Worm (Caenorhabditis elegans) whole organism, L1 larva: Measurements from ENCODE around the gene F53E10.6.

Experiments used
- C04F5.9 ChIP-seq: sonication (generic microtip); optimal IDR thresholded peaks from 2 replicates; lab custom pipeline; 2016; ENCODE audit warnings: missing genetic modification characterization, missing compliant biosample characterization
- Y116A8C.19 ChIP-seq: sonication (generic microtip); optimal IDR thresholded peaks from 2 replicates; lab custom pipeline; 2016; ENCODE audit warnings: missing compliant biosample characterization, missing genetic modification characterization, borderline replicate concordance
- alr-1 ChIP-seq: fragments of 200-800 bp; sonication (Bioruptor generic); optimal IDR thresholded peaks from 2 replicates; lab custom pipeline; 2018; ENCODE audit warnings: borderline replicate concordance, mild to moderate bottlenecking, missing genetic modification characterization, missing compliant biosample characterization
- ama-1 ChIP-seq: fragments of 150-350 bp; optimal IDR thresholded peaks from 2 replicates; lab custom pipeline; 2014
- ceh-8 ChIP-seq: fragments of 200-800 bp; sonication (Bioruptor generic); optimal IDR thresholded peaks from 2 replicates; lab custom pipeline; 2018; ENCODE audit warnings: mild to moderate bottlenecking, missing genetic modification characterization, moderate library complexity, missing compliant biosample characterization
- dsc-1 ChIP-seq: sonication (generic microtip); optimal IDR thresholded peaks from 2 replicates; lab custom pipeline; 2016; ENCODE audit warnings: mild to moderate bottlenecking, missing genetic modification characterization, missing compliant biosample characterization
- efl-1 ChIP-seq, 4 experiments: fragments of 150-350 bp; optimal IDR thresholded peaks in 3 of 4; peaks in 1 of 4; 1 replicate in 1 of 4; 2 replicates in 3 of 4; lab custom pipeline; 2014; ENCODE audit warnings: missing biosample characterization in 2 of 4, missing genetic modification characterization in 2 of 4, missing genetic modification reagents in 2 of 4
- efl-3 ChIP-seq: fragments of 200-800 bp; sonication (Bioruptor generic); optimal IDR thresholded peaks from 2 replicates; lab custom pipeline; 2018; ENCODE audit warnings: mild to moderate bottlenecking, missing genetic modification characterization, missing compliant biosample characterization
- egl-13 ChIP-seq: sonication (generic microtip); optimal IDR thresholded peaks from 2 replicates; lab custom pipeline; 2016; ENCODE audit warnings: missing genotype, missing genetic modification reagents, missing genetic modification characterization, missing compliant biosample characterization
- egl-27 ChIP-seq, 2 experiments: fragments of 150-350 bp in 1 of 2; sonication (generic microtip); optimal IDR thresholded peaks; 3 replicates each; lab custom pipeline; 2017 to 2018; ENCODE audit warnings: missing biosample characterization in 2 of 2, missing genetic modification characterization in 2 of 2, missing genetic modification reagents in 2 of 2
- elt-3 ChIP-seq, 6 experiments: fragments of 150-350 bp in 1 of 6; sonication (generic microtip); optimal IDR thresholded peaks; 2 replicates each; lab custom pipeline; 2017 to 2018; ENCODE audit warnings: missing biosample characterization in 6 of 6, missing genetic modification characterization in 6 of 6, inconsistent platforms in 1 of 6
- ets-5 ChIP-seq: fragments of 200-800 bp; sonication (Bioruptor generic); IDR thresholded peaks from 2 replicates; pipeline ENCODE4 v1.3.6; 2022; ENCODE audit warnings: missing genetic modification characterization, missing compliant biosample characterization
- fkh-10 ChIP-seq: sonication (generic microtip); optimal IDR thresholded peaks from 2 replicates; lab custom pipeline; 2017; ENCODE audit warnings: missing biosample characterization, missing genetic modification reagents, missing genetic modification characterization
- fkh-8 ChIP-seq: sonication (generic microtip); optimal IDR thresholded peaks from 2 replicates; lab custom pipeline; 2016; ENCODE audit warnings: mild to moderate bottlenecking, missing genetic modification characterization, missing compliant biosample characterization
- fos-1 ChIP-seq: fragments of 150-350 bp; optimal IDR thresholded peaks from 2 replicates; lab custom pipeline; 2014; ENCODE audit warnings: missing biosample characterization, missing genetic modification characterization
- grh-1 ChIP-seq: fragments of 200-800 bp; sonication (Bioruptor generic); IDR thresholded peaks from 2 replicates; pipeline ENCODE4 v1.3.6; 2022; ENCODE audit warnings: missing genetic modification reagents, missing genetic modification characterization, missing compliant biosample characterization
- hlh-17 ChIP-seq: fragments of 200-800 bp; sonication (Bioruptor generic); optimal IDR thresholded peaks from 2 replicates; lab custom pipeline; 2018; ENCODE audit warnings: missing genetic modification characterization, mild to moderate bottlenecking, missing compliant biosample characterization, moderate library complexity, borderline replicate concordance
- hlh-4 ChIP-seq: sonication (generic microtip); optimal IDR thresholded peaks from 2 replicates; lab custom pipeline; 2016; ENCODE audit warnings: mild to moderate bottlenecking, missing genetic modification characterization, missing compliant biosample characterization
- hpl-2 ChIP-seq: fragments of 150-350 bp; optimal IDR thresholded peaks from 2 replicates; lab custom pipeline; 2014; ENCODE audit warnings: missing biosample characterization, missing genetic modification reagents, missing genetic modification characterization
- irx-1 ChIP-seq: sonication (generic microtip); optimal IDR thresholded peaks from 2 replicates; lab custom pipeline; 2016; ENCODE audit warnings: missing genetic modification characterization, missing compliant biosample characterization
- isw-1 ChIP-seq: fragments of 200-800 bp; sonication (Bioruptor generic); IDR thresholded peaks from 2 replicates; pipeline ENCODE4 v1.3.6; 2022; ENCODE audit warnings: missing genetic modification characterization, missing compliant biosample characterization
- lin-15B ChIP-seq: fragments of 150-350 bp; sonication (generic microtip); optimal IDR thresholded peaks from 3 replicates; lab custom pipeline; 2014; ENCODE audit warnings: missing biosample characterization, missing genetic modification characterization
- lin-35 ChIP-seq, 2 experiments: fragments of 150-350 bp; optimal IDR thresholded peaks; 2 replicates each; lab custom pipeline; 2014; ENCODE audit warnings: missing biosample characterization in 2 of 2, missing genetic modification characterization in 2 of 2, missing genetic modification reagents in 2 of 2
- lir-3 ChIP-seq: sonication (generic microtip); optimal IDR thresholded peaks from 2 replicates; lab custom pipeline; 2016; ENCODE audit warnings: mild to moderate bottlenecking, missing genetic modification characterization, moderate library complexity, missing compliant biosample characterization; ENCODE audit not compliant: poor library complexity
- mab-9 ChIP-seq: fragments of 200-800 bp; sonication (Bioruptor generic); IDR thresholded peaks from 2 replicates; pipeline ENCODE4 v1.3.6; 2022; ENCODE audit warnings: missing genetic modification reagents, missing genetic modification characterization, missing compliant biosample characterization
- mdl-1 ChIP-seq, 2 experiments: fragments of 150-350 bp; optimal IDR thresholded peaks; 2 replicates each; lab custom pipeline; 2014 to 2017; ENCODE audit warnings: missing biosample characterization in 2 of 2, missing genetic modification characterization in 2 of 2, inconsistent platforms in 1 of 2
- mep-1 ChIP-seq: fragments of 150-350 bp; optimal IDR thresholded peaks from 2 replicates; lab custom pipeline; 2014; ENCODE audit warnings: missing biosample characterization, missing genetic modification characterization
- nhr-11 ChIP-seq: fragments of 150-350 bp; optimal IDR thresholded peaks from 2 replicates; lab custom pipeline; 2014; ENCODE audit warnings: missing biosample characterization, missing genetic modification characterization
- nhr-20 ChIP-seq: sonication (generic microtip); optimal IDR thresholded peaks from 2 replicates; lab custom pipeline; 2016; ENCODE audit warnings: mild to moderate bottlenecking, missing genetic modification characterization, missing compliant biosample characterization
- nhr-237 ChIP-seq: fragments of 150-350 bp; optimal IDR thresholded peaks from 2 replicates; lab custom pipeline; 2014; ENCODE audit warnings: missing biosample characterization, missing genetic modification characterization
- nhr-28 ChIP-seq: fragments of 150-350 bp; optimal IDR thresholded peaks from 2 replicates; lab custom pipeline; 2014; ENCODE audit warnings: missing biosample characterization, missing genetic modification characterization
- nhr-71 ChIP-seq: sonication (generic microtip); optimal IDR thresholded peaks from 2 replicates; lab custom pipeline; 2016; ENCODE audit warnings: mild to moderate bottlenecking, missing genetic modification characterization, moderate library complexity, missing compliant biosample characterization
- nhr-77 ChIP-seq: fragments of 150-350 bp; optimal IDR thresholded peaks from 2 replicates; lab custom pipeline; 2014; ENCODE audit warnings: missing biosample characterization, missing genetic modification characterization
- nhr-84 ChIP-seq: sonication (generic microtip); optimal IDR thresholded peaks from 2 replicates; lab custom pipeline; 2017; ENCODE audit warnings: missing biosample characterization, missing genetic modification characterization
- nhr-90 ChIP-seq: sonication (generic microtip); optimal IDR thresholded peaks from 2 replicates; lab custom pipeline; 2016; ENCODE audit warnings: mild to moderate bottlenecking, missing genetic modification characterization, missing compliant biosample characterization; ENCODE audit not compliant: poor library complexity
- pag-3 ChIP-seq: sonication (generic microtip); optimal IDR thresholded peaks from 2 replicates; lab custom pipeline; 2017; ENCODE audit warnings: missing genetic modification characterization, mild to moderate bottlenecking, missing compliant biosample characterization, antibody characterized with exemption, borderline replicate concordance; ENCODE audit not compliant: insufficient read depth
- rnt-1 ChIP-seq: sonication (generic microtip); optimal IDR thresholded peaks from 2 replicates; lab custom pipeline; 2016; ENCODE audit warnings: mild to moderate bottlenecking, missing genetic modification characterization, moderate library complexity, missing compliant biosample characterization
- snpc-4 ChIP-seq: fragments of 150-350 bp; optimal IDR thresholded peaks from 2 replicates; lab custom pipeline; 2014; ENCODE audit warnings: missing biosample characterization, missing genetic modification characterization
- snu-23 ChIP-seq: sonication (generic microtip); optimal IDR thresholded peaks from 2 replicates; lab custom pipeline; 2016; ENCODE audit warnings: missing genetic modification characterization, missing compliant biosample characterization
- sox-4 ChIP-seq: sonication (generic microtip); optimal IDR thresholded peaks from 2 replicates; lab custom pipeline; 2016; ENCODE audit warnings: missing genetic modification characterization, missing compliant biosample characterization
- sptf-1 ChIP-seq: fragments of 150-350 bp; optimal IDR thresholded peaks from 2 replicates; lab custom pipeline; 2014; ENCODE audit warnings: missing biosample characterization, missing genetic modification characterization
- sup-37 ChIP-seq: fragments of 200-800 bp; sonication (Bioruptor generic); optimal IDR thresholded peaks from 2 replicates; lab custom pipeline; 2018; ENCODE audit warnings: mild to moderate bottlenecking, missing genetic modification characterization, missing compliant biosample characterization
- swsn-7 ChIP-seq: sonication (generic microtip); optimal IDR thresholded peaks from 2 replicates; lab custom pipeline; 2016; ENCODE audit warnings: missing genetic modification characterization, missing compliant biosample characterization
- tbx-2 ChIP-seq: sonication (generic microtip); optimal IDR thresholded peaks from 2 replicates; lab custom pipeline; 2016; ENCODE audit warnings: missing genetic modification characterization, missing compliant biosample characterization
- tlp-1 ChIP-seq: fragments of 150-350 bp; optimal IDR thresholded peaks from 2 replicates; lab custom pipeline; 2014; ENCODE audit warnings: missing biosample characterization, missing genetic modification characterization
- unc-130 ChIP-seq: fragments of 150-350 bp; optimal IDR thresholded peaks from 2 replicates; lab custom pipeline; 2017; ENCODE audit warnings: missing biosample characterization, missing genetic modification characterization, inconsistent platforms
- unc-30 ChIP-seq: sonication (generic microtip); optimal IDR thresholded peaks from 2 replicates; lab custom pipeline; 2017; ENCODE audit warnings: missing biosample characterization, missing genetic modification characterization
- unc-62 ChIP-seq: fragments of 150-350 bp; optimal IDR thresholded peaks from 2 replicates; lab custom pipeline; 2014; ENCODE audit warnings: missing biosample characterization, missing genetic modification reagents, missing genetic modification characterization
- unc-86 ChIP-seq: sonication (generic microtip); optimal IDR thresholded peaks from 2 replicates; lab custom pipeline; 2016; ENCODE audit warnings: missing genetic modification characterization, missing compliant biosample characterization
- vab-15 ChIP-seq: sonication (generic microtip); optimal IDR thresholded peaks from 2 replicates; lab custom pipeline; 2017; ENCODE audit warnings: missing genotype, mild to moderate bottlenecking, missing genetic modification characterization, missing compliant biosample characterization
- xbp-1 ChIP-seq: sonication (generic microtip); optimal IDR thresholded peaks from 2 replicates; lab custom pipeline; 2016; ENCODE audit warnings: missing genetic modification characterization, missing compliant biosample characterization
- ztf-11 ChIP-seq, 2 experiments: sonication (generic microtip); optimal IDR thresholded peaks; 2 replicates each; lab custom pipeline; 2016 to 2017; ENCODE audit warnings: missing genetic modification characterization in 2 of 2, missing biosample characterization in 1 of 2, missing compliant biosample characterization in 1 of 2
- ztf-4 ChIP-seq: fragments of 150-350 bp; optimal IDR thresholded peaks from 2 replicates; lab custom pipeline; 2014; ENCODE audit warnings: missing biosample characterization, missing genetic modification characterization

F53E10.6 gene

DNA sequence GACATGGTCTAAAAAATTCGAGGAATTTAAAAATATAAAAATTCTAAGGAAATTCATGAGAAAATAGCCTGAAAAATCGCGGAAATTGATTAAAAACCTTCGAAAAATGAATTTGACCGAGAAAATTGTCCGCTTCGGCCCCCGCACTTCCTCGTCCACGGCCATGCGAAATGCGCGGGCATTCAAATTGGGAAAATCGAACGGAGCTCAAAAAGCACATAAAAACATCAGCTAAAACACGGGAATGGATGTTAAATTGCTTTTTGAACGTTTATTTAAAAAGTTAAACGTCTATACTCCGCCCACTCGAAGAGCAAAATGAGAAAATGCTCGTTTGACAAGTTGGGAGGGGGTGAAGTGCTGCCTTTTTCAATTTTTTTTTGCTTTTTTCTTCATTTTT is at the start of gene F53E10.6:
Gene F53E10.6, minus strand, starts transcription at position 8 of the 400 bp plus-strand sequence.
- TF ChIP-seq rnt-1 (peak; percentile 94), nhr-20 (peak; percentile 27), ama-1 (lab: Kevin White, UChicago) (no peak), pag-3 (tag; lab: Kevin White, UChicago) (no peak), vab-15 (tag; lab: Kevin White, UChicago) (no peak), efl-1 (optimal IDR thresholded peaks at IDR 0.05; lab: Kevin White, UChicago) (peak; percentile 75 to 91), efl-1 (GFP tag; optimal IDR thresholded peaks at IDR 0.05 in 1 of 2; lab: Kevin White, UChicago) (peak; percentile 91 to 99), nhr-237 (tag; lab: Kevin White, UChicago) (no peak), mep-1 (tag; lab: Kevin White, UChicago) (peak; percentile 40), unc-130 (tag; lab: Kevin White, UChicago) (no peak), egl-27 (tag; optimal IDR thresholded peaks at IDR 0.05; lab: Kevin White, UChicago) (no peak), efl-3 (no peak), mab-9 (GFP tag; lab: Robert Waterston, UW) (no peak), unc-30 (tag; lab: Kevin White, UChicago) (no peak), nhr-71 (peak; percentile 60), ceh-8 (GFP tag; lab: Kevin White, UChicago) (no peak), nhr-77 (tag; lab: Kevin White, UChicago) (no peak), fkh-10 (GFP tag; lab: Kevin White, UChicago) (no peak), sptf-1 (tag; lab: Kevin White, UChicago) (no peak), Y116A8C.19 (tag; lab: Kevin White, UChicago) (no peak), elt-3 (tag; optimal IDR thresholded peaks at IDR 0.05; lab: Kevin White, UChicago) (no peak), swsn-7 (peak; percentile 15), hpl-2 (no peak), C04F5.9 (tag; lab: Kevin White, UChicago) (no peak), tbx-2 (tag; lab: Kevin White, UChicago) (peak; percentile 44), ztf-11 (tag; optimal IDR thresholded peaks at IDR 0.05; lab: Kevin White, UChicago) (peak in 1 of 2 experiments; percentile 66), nhr-28 (tag; lab: Kevin White, UChicago) (no peak), fkh-8 (tag; lab: Kevin White, UChicago) (peak; percentile 8), ets-5 (GFP tag; lab: Robert Waterston, UW) (no peak), lin-15B (tag; lab: Kevin White, UChicago) (no peak), ztf-4 (tag; lab: Kevin White, UChicago) (no peak), tlp-1 (tag; lab: Kevin White, UChicago) (no peak), lin-35 (GFP tag; optimal IDR thresholded peaks at IDR 0.05; lab: Kevin White, UChicago) (peak; percentile 90 to 93), unc-86 (tag; lab: Kevin White, UChicago) (no peak), sup-37 (no peak), dsc-1 (peak; percentile 17), unc-62 (no peak), mdl-1 (tag; optimal IDR thresholded peaks at IDR 0.05; lab: Kevin White, UChicago) (no peak), hlh-4 (tag; lab: Kevin White, UChicago) (no peak), isw-1 (GFP tag; lab: Robert Waterston, UW) (peak; percentile 28; the same call in 1 of the 2 replicates), nhr-90 (tag; lab: Kevin White, UChicago) (peak; percentile 52), lir-3 (tag; lab: Kevin White, UChicago) (peak; percentile 74), nhr-11 (tag; lab: Kevin White, UChicago) (no peak), snu-23 (GFP tag; lab: Kevin White, UChicago) (peak; percentile 39), irx-1 (peak; percentile 62), grh-1 (no peak), xbp-1 (tag; lab: Kevin White, UChicago) (peak; percentile 21), hlh-17 (GFP tag; lab: Kevin White, UChicago) (no peak), alr-1 (tag; lab: Kevin White, UChicago) (no peak), sox-4 (tag; lab: Kevin White, UChicago) (no peak), nhr-84 (tag; lab: Kevin White, UChicago) (no peak), snpc-4 (peak; percentile 35), egl-13 (no peak), fos-1 (tag; lab: Kevin White, UChicago) (no peak)
